Worm (Caenorhabditis elegans) whole organism, young adult: ENCODE measurements around the gene C05D11.13.

Experiments used
- B0336.3 ChIP-seq: fragments of 200-800 bp; sonication (Bioruptor generic); IDR thresholded peaks from 2 replicates; pipeline ENCODE4 v1.3.6; 2022; ENCODE audit warnings: missing genetic modification characterization, missing compliant biosample characterization
- C06A6.2 ChIP-seq: fragments of 200-800 bp; sonication (Bioruptor generic); conservative IDR thresholded peaks from 2 replicates; pipeline ENCODE4 v1.3.6; 2022; ENCODE audit warnings: missing genetic modification characterization, missing compliant biosample characterization
- D2030.7 ChIP-seq: fragments of 200-800 bp; sonication (Bioruptor generic); IDR thresholded peaks from 2 replicates; pipeline ENCODE4 v1.3.6; 2022; ENCODE audit warnings: missing genetic modification reagents, missing genetic modification characterization, missing compliant biosample characterization
- F22D6.2 ChIP-seq: sonication (generic microtip); optimal IDR thresholded peaks from 2 replicates; lab custom pipeline; 2016; ENCODE audit warnings: mild to moderate bottlenecking, missing genetic modification characterization, missing compliant biosample characterization
- K12H6.12 ChIP-seq: fragments of 200-800 bp; sonication (Bioruptor generic); optimal IDR thresholded peaks from 2 replicates; lab custom pipeline; 2018; ENCODE audit warnings: mild to moderate bottlenecking, missing genetic modification characterization, missing compliant biosample characterization
- T26A5.8 ChIP-seq: sonication (generic microtip); optimal IDR thresholded peaks from 2 replicates; lab custom pipeline; 2016; ENCODE audit warnings: missing genetic modification characterization, missing compliant biosample characterization
- Y53G8AR.9 ChIP-seq: fragments of 200-800 bp; sonication (Bioruptor generic); conservative IDR thresholded peaks from 2 replicates; pipeline ENCODE4 v1.3.6; 2022; ENCODE audit warnings: missing genetic modification reagents, missing genetic modification characterization, missing compliant biosample characterization
- Y67H2A.10 ChIP-seq: fragments of 200-800 bp; sonication (Bioruptor generic); conservative IDR thresholded peaks from 2 replicates; pipeline ENCODE4 v1.3.6; 2022; ENCODE audit warnings: missing genetic modification reagents, missing genetic modification characterization, missing compliant biosample characterization
- Y79H2A.3 ChIP-seq: fragments of 200-800 bp; sonication (Bioruptor generic); conservative IDR thresholded peaks from 2 replicates; pipeline ENCODE4 v1.3.6; 2022; ENCODE audit warnings: missing genetic modification reagents, missing genetic modification characterization, missing compliant biosample characterization
- akir-1 ChIP-seq: fragments of 200-800 bp; sonication (Bioruptor generic); optimal IDR thresholded peaks from 2 replicates; lab custom pipeline; 2018; ENCODE audit warnings: mild to moderate bottlenecking, missing genetic modification characterization, moderate library complexity, missing compliant biosample characterization
- aptf-2 ChIP-seq: fragments of 200-800 bp; sonication (Bioruptor generic); conservative IDR thresholded peaks from 2 replicates; pipeline ENCODE4 v1.3.6; 2022; ENCODE audit warnings: missing genetic modification reagents, missing genetic modification characterization, missing compliant biosample characterization
- atf-7 ChIP-seq: sonication (generic microtip); optimal IDR thresholded peaks from 2 replicates; lab custom pipeline; 2017; ENCODE audit warnings: mild to moderate bottlenecking, missing genetic modification characterization, missing compliant biosample characterization
- attf-6 ChIP-seq: fragments of 200-800 bp; sonication (Bioruptor generic); IDR thresholded peaks from 2 replicates; pipeline ENCODE4 v1.3.6; 2022; ENCODE audit warnings: missing genetic modification reagents, missing genetic modification characterization, missing compliant biosample characterization
- bed-2 ChIP-seq: fragments of 200-800 bp; sonication (Bioruptor generic); IDR thresholded peaks from 2 replicates; pipeline ENCODE4 v1.3.6; 2022; ENCODE audit warnings: missing genetic modification reagents, missing genetic modification characterization, missing compliant biosample characterization
- ccch-3 ChIP-seq: fragments of 200-800 bp; sonication (Bioruptor generic); optimal IDR thresholded peaks from 2 replicates; lab custom pipeline; 2018; ENCODE audit warnings: mild to moderate bottlenecking, missing genetic modification characterization, missing compliant biosample characterization
- cebp-1 ChIP-seq, 2 experiments: fragments of 200-800 bp in 1 of 2; sonication (Bioruptor generic) in 1 of 2; sonication (generic microtip) in 1 of 2; IDR thresholded peaks in 1 of 2; optimal IDR thresholded peaks in 1 of 2; 2 replicates each; pipeline versions ENCODE4 v1.3.6 to Lab custom; 2017 to 2022; ENCODE audit warnings: missing compliant biosample characterization in 2 of 2, missing genetic modification characterization in 2 of 2, mild to moderate bottlenecking in 1 of 2, missing genetic modification reagents in 1 of 2, moderate library complexity in 1 of 2
- ceh-27 ChIP-seq: fragments of 200-800 bp; sonication (Bioruptor generic); optimal IDR thresholded peaks from 2 replicates; lab custom pipeline; 2018; ENCODE audit warnings: mild to moderate bottlenecking, missing genetic modification characterization, moderate library complexity, missing compliant biosample characterization
- ceh-40 ChIP-seq: fragments of 200-800 bp; sonication (Bioruptor generic); IDR thresholded peaks from 2 replicates; pipeline ENCODE4 v1.3.6; 2022; ENCODE audit warnings: missing genetic modification characterization, missing compliant biosample characterization
- die-1 ChIP-seq: sonication (generic microtip); optimal IDR thresholded peaks from 2 replicates; lab custom pipeline; 2016; ENCODE audit warnings: missing genotype, mild to moderate bottlenecking, missing genetic modification characterization, missing compliant biosample characterization
- dox-1 ChIP-seq: fragments of 200-800 bp; sonication (Bioruptor generic); IDR thresholded peaks from 2 replicates; pipeline ENCODE4 v1.3.6; 2022; ENCODE audit warnings: missing genetic modification reagents, missing genetic modification characterization, missing compliant biosample characterization
- egl-44 ChIP-seq: fragments of 200-800 bp; sonication (Bioruptor generic); IDR thresholded peaks from 2 replicates; pipeline ENCODE4 v1.3.6; 2022; ENCODE audit warnings: missing genetic modification reagents, missing genetic modification characterization, missing compliant biosample characterization
- fkh-3 ChIP-seq: sonication (generic microtip); optimal IDR thresholded peaks from 2 replicates; lab custom pipeline; 2016; ENCODE audit warnings: mild to moderate bottlenecking, missing genetic modification characterization, missing compliant biosample characterization
- gei-17 ChIP-seq: fragments of 200-800 bp; sonication (Bioruptor generic); optimal IDR thresholded peaks from 2 replicates; lab custom pipeline; 2018; ENCODE audit warnings: mild to moderate bottlenecking, missing genetic modification characterization, missing compliant biosample characterization
- hlh-26 ChIP-seq: fragments of 200-800 bp; sonication (Bioruptor generic); conservative IDR thresholded peaks from 2 replicates; pipeline ENCODE4 v1.3.6; 2022; ENCODE audit warnings: missing genetic modification reagents, missing genetic modification characterization, missing compliant biosample characterization
- hmg-1.2 ChIP-seq: fragments of 200-800 bp; sonication (Bioruptor generic); IDR thresholded peaks from 2 replicates; pipeline ENCODE4 v1.3.6; 2022; ENCODE audit warnings: missing genetic modification reagents, missing genetic modification characterization, missing compliant biosample characterization
- let-526 ChIP-seq: fragments of 200-800 bp; sonication (Bioruptor generic); IDR thresholded peaks from 2 replicates; pipeline ENCODE4 v1.3.6; 2022; ENCODE audit warnings: missing genetic modification reagents, missing genetic modification characterization, missing compliant biosample characterization
- let-607 ChIP-seq, 2 experiments: fragments of 200-800 bp in 1 of 2; sonication (Bioruptor generic) in 1 of 2; sonication (generic microtip) in 1 of 2; optimal IDR thresholded peaks; 2 replicates each; lab custom pipeline; 2016 to 2018; ENCODE audit warnings: mild to moderate bottlenecking in 2 of 2, missing compliant biosample characterization in 2 of 2, missing genetic modification characterization in 2 of 2, moderate library complexity in 2 of 2, missing genotype in 1 of 2
- lin-40 ChIP-seq: sonication (generic microtip); optimal IDR thresholded peaks from 2 replicates; lab custom pipeline; 2016; ENCODE audit warnings: missing genetic modification characterization, mild to moderate bottlenecking, missing compliant biosample characterization, missing genotype, missing genetic modification reagents
- lin-54 ChIP-seq: fragments of 200-800 bp; sonication (Bioruptor generic); optimal IDR thresholded peaks from 2 replicates; lab custom pipeline; 2018; ENCODE audit warnings: mild to moderate bottlenecking, missing genetic modification characterization, missing compliant biosample characterization
- madf-6 ChIP-seq: fragments of 200-800 bp; sonication (Bioruptor generic); IDR thresholded peaks from 2 replicates; pipeline ENCODE4 v1.3.6; 2022; ENCODE audit warnings: missing genetic modification reagents, missing genetic modification characterization, missing compliant biosample characterization
- mcd-1 ChIP-seq: fragments of 200-800 bp; sonication (Bioruptor generic); IDR thresholded peaks from 2 replicates; pipeline ENCODE4 v1.3.6; 2022; ENCODE audit warnings: missing genetic modification reagents, missing genetic modification characterization, missing compliant biosample characterization
- mel-28 ChIP-seq: sonication (generic microtip); optimal IDR thresholded peaks from 2 replicates; lab custom pipeline; 2016; ENCODE audit warnings: borderline replicate concordance, mild to moderate bottlenecking, missing genetic modification characterization, missing compliant biosample characterization
- mxl-1 ChIP-seq: sonication (generic microtip); optimal IDR thresholded peaks from 2 replicates; lab custom pipeline; 2016; ENCODE audit warnings: missing genetic modification characterization, missing compliant biosample characterization
- nhr-120 ChIP-seq: fragments of 200-800 bp; sonication (Bioruptor generic); IDR thresholded peaks from 2 replicates; pipeline ENCODE4 v1.3.6; 2022; ENCODE audit warnings: missing genetic modification characterization, missing compliant biosample characterization
- nhr-80 ChIP-seq: sonication (generic microtip); optimal IDR thresholded peaks from 2 replicates; lab custom pipeline; 2016; ENCODE audit warnings: missing genetic modification characterization, missing compliant biosample characterization
- pha-4 ChIP-seq: fragments of 150-350 bp; sonication (generic microtip); optimal IDR thresholded peaks from 2 replicates; lab custom pipeline; 2014; ENCODE audit warnings: missing biosample characterization, missing genetic modification reagents, missing genetic modification characterization
- repo-1 ChIP-seq: sonication (generic microtip); optimal IDR thresholded peaks from 2 replicates; lab custom pipeline; 2017; ENCODE audit warnings: mild to moderate bottlenecking, missing genetic modification characterization, missing compliant biosample characterization
- rpc-1 ChIP-seq, 2 experiments: fragments of 150-350 bp in 1 of 2; sonication (generic microtip) in 1 of 2; optimal IDR thresholded peaks; 2 replicates each; lab custom pipeline; 2014 to 2018; ENCODE audit warnings: missing biosample characterization in 1 of 2, missing genetic modification characterization in 1 of 2, missing genetic modification reagents in 1 of 2, missing genotype in 1 of 2
- snpc-3.4 ChIP-seq: sonication (generic microtip); optimal IDR thresholded peaks from 2 replicates; lab custom pipeline; 2017; ENCODE audit warnings: missing genetic modification characterization, mild to moderate bottlenecking, missing compliant biosample characterization, antibody characterized with exemption, moderate library complexity, missing genotype, missing genetic modification reagents
- somi-1 ChIP-seq: fragments of 200-800 bp; sonication (Bioruptor generic); optimal IDR thresholded peaks from 2 replicates; lab custom pipeline; 2018; ENCODE audit warnings: mild to moderate bottlenecking, missing genetic modification characterization, missing compliant biosample characterization
- tlf-1 ChIP-seq: fragments of 200-800 bp; sonication (Bioruptor generic); optimal IDR thresholded peaks from 2 replicates; lab custom pipeline; 2018; ENCODE audit warnings: mild to moderate bottlenecking, missing genetic modification characterization, missing compliant biosample characterization
- zim-3 ChIP-seq: sonication (generic microtip); optimal IDR thresholded peaks from 2 replicates; lab custom pipeline; 2017; ENCODE audit warnings: mild to moderate bottlenecking, missing genetic modification characterization, moderate library complexity, missing compliant biosample characterization
- ztf-22 ChIP-seq: fragments of 200-800 bp; sonication (Bioruptor generic); optimal IDR thresholded peaks from 2 replicates; lab custom pipeline; 2018; ENCODE audit warnings: mild to moderate bottlenecking, missing genetic modification characterization, moderate library complexity, missing compliant biosample characterization

C05D11.13 gene

ce11 chrIII:6450596-6450995 lies 6.2 kb upstream of the C05D11.13 start, which contains the start of gene T26A5.6:
Gene T26A5.6, minus strand, starts transcription at chrIII:6450696.
- TF ChIP-seq Y67H2A.10 (GFP tag; lab: Robert Waterston, UW) (no peak), fkh-3 (tag; lab: Kevin White, UChicago) (no peak), zim-3 (tag; lab: Kevin White, UChicago) (no peak), nhr-120 (GFP tag; lab: Robert Waterston, UW) (no peak), attf-6 (GFP tag; lab: Robert Waterston, UW) (no peak), ccch-3 (no peak), lin-54 (GFP tag; lab: Kevin White, UChicago) (no peak), let-607 (tag; optimal IDR thresholded peaks at IDR 0.05; lab: Kevin White, UChicago) (no peak), D2030.7 (GFP tag; lab: Robert Waterston, UW) (no peak), madf-6 (GFP tag; lab: Robert Waterston, UW) (no peak), aptf-2 (GFP tag; lab: Robert Waterston, UW) (no peak), hlh-26 (GFP tag; lab: Robert Waterston, UW) (no peak), gei-17 (GFP tag; lab: Kevin White, UChicago) (no peak)

- TF ChIP-seq repo-1 (tag; lab: Kevin White, UChicago) (peak; percentile 46), fkh-3 (tag; lab: Kevin White, UChicago) (no peak), ceh-27 (no peak), C06A6.2 (no peak), attf-6 (GFP tag; lab: Robert Waterston, UW) (0 out of 2 replicates have a peak, but pooled peaks have one; percentile 30), ceh-40 (GFP tag; lab: Robert Waterston, UW) (no peak), akir-1 (no peak)
- TF ChIP-seq, all 124 proteins: peak for 2
Measured at ce11 chrIII:6449854-6450253, 5.5 kb upstream of the C05D11.13 start.

ce11 chrIII:6447521-6447920 lies 3.1 kb upstream of the C05D11.13 start:
- TF ChIP-seq snpc-3.4 (tag; lab: Kevin White, UChicago) (no peak), Y53G8AR.9 (0 out of 2 replicates have a peak, but pooled peaks have one; percentile 35), K12H6.12 (tag; lab: Kevin White, UChicago) (peak; percentile 7), C06A6.2 (peak; percentile 57; the same call in 1 of the 2 replicates), ztf-22 (GFP tag; lab: Kevin White, UChicago) (no peak), dox-1 (0 out of 2 replicates have a peak, but pooled peaks have one; percentile 44), rpc-1 (optimal IDR thresholded peaks at IDR 0.05; lab: Kevin White, UChicago) (no peak), rpc-1 (tag; optimal IDR thresholded peaks at IDR 0.05; lab: Kevin White, UChicago) (no peak), mxl-1 (tag; lab: Kevin White, UChicago) (peak; percentile 7), lin-40 (tag; lab: Kevin White, UChicago) (peak; percentile 36), somi-1 (GFP tag; lab: Kevin White, UChicago) (peak; percentile 7), die-1 (tag; lab: Kevin White, UChicago) (no peak), mel-28 (tag; lab: Kevin White, UChicago) (no peak), mcd-1 (GFP tag; lab: Robert Waterston, UW) (peak; percentile 42), gei-17 (GFP tag; lab: Kevin White, UChicago) (no peak), F22D6.2 (tag; lab: Kevin White, UChicago) (peak; percentile 28), tlf-1 (GFP tag; lab: Kevin White, UChicago) (peak; percentile 52), pha-4 (tag; lab: Kevin White, UChicago) (no peak), bed-2 (GFP tag; lab: Robert Waterston, UW) (no peak), let-607 (tag; optimal IDR thresholded peaks at IDR 0.05; lab: Kevin White, UChicago) (peak in 1 of 2 experiments; percentile 33), let-526 (GFP tag; lab: Robert Waterston, UW) (0 out of 2 replicates have a peak, but pooled peaks have one; percentile 44), T26A5.8 (tag; lab: Kevin White, UChicago) (no peak), Y79H2A.3 (GFP tag; lab: Robert Waterston, UW) (peak; percentile 9; the same call in 1 of the 2 replicates), nhr-80 (tag; lab: Kevin White, UChicago) (peak; percentile 40), B0336.3 (GFP tag; lab: Robert Waterston, UW) (peak; percentile 47; the same call in 1 of the 2 replicates), atf-7 (tag; lab: Kevin White, UChicago) (peak; percentile 64), cebp-1 (GFP tag; IDR thresholded peaks at IDR 0.05; lab: Robert Waterston, UW) (no peak), cebp-1 (tag; optimal IDR thresholded peaks at IDR 0.05; lab: Kevin White, UChicago) (peak; percentile 58), egl-44 (GFP tag; lab: Robert Waterston, UW) (0 out of 2 replicates have a peak, but pooled peaks have one; percentile 50), lin-54 (GFP tag; lab: Kevin White, UChicago) (peak; percentile 13), hmg-1.2 (GFP tag; lab: Robert Waterston, UW) (0 out of 2 replicates have a peak, but pooled peaks have one; percentile 17)
